Fruit fly (Drosophila melanogaster) S2 (cell line): ENCODE results near the gene Pkcdelta.

ENCODE experiments used
- CG8478 ChIP-seq: fragments of >200 bp; optimal IDR thresholded peaks from 2 replicates; lab custom pipeline; 2018
- CTCF ChIP-seq, 2 experiments: fragments of >200 bp; optimal IDR thresholded peaks; 2 replicates each; lab custom pipeline; 2018

The Pkcdelta gene

DNA sequence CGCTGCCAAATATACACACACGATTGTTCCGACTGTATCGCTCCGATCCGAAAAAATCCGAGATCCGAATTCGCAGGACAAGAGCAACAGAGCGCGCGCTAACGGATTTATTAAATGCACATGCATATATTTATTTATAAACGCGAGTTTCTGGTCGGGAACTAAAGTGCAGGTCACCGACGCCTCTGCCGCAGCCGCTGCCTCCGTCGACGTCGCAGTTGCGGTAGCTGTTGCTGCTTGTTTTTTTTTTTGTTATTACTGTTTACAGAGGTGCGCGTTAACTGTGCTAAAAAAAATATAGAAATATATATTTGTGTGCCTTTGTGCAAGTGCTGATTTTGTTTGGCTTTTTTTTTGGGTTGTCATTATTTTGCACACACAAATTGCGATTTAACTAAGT is 31.5 kb downstream of the Pkcdelta start:
- TF ChIP-seq CTCF (optimal IDR thresholded peaks at IDR 0.05; lab: Kevin White, UChicago) (no peak), CG8478 (lab: Kevin White, UChicago) (no peak)

DNA sequence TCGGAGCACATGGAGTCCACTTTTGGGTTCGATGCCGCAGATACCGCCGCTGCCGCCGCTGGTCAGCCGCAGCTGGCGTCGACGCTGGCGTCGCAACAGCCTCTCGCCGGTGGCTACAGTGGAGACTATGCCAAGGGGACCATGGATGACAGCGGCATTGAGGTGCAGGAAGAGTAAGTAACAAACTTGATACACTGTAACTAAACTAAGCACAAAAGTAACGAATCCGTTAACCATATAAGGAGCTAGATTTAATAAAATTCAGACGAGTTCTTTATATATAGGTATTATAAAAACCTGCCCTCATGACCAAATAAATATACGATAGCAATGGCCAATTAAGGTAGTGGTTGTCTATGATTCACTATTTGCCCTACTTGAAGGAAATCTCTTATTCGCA is 33.3 kb downstream of the Pkcdelta start:
- TF ChIP-seq CTCF (optimal IDR thresholded peaks at IDR 0.05; lab: Kevin White, UChicago) (no peak), CG8478 (lab: Kevin White, UChicago) (no peak)

dm6 chrX:12466541-12467240 is 34.7 kb downstream of the Pkcdelta start:
- no peak for TF ChIP-seq CG8478 (lab: Kevin White, UChicago)
- no peak for TF ChIP-seq CTCF (optimal IDR thresholded peaks at IDR 0.05; lab: Kevin White, UChicago)

DNA sequence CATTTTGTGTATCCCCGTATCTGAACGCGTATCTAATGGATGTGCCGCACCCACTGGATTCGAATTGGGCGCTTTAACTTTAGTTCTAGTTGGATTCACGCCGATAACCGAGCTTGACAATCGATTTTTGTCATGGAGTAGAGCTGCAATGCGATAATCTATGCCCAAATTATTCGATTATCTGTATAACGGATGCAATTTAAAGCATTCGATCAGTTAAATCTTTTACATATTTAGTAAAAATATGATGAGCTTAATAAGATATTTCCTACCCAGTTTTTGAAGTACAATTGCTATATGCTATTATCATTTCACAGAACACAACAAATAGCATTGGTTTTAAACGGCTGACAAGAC is 35.2 kb downstream of the Pkcdelta start:
- TF ChIP-seq CTCF (optimal IDR thresholded peaks at IDR 0.05; lab: Kevin White, UChicago) (no peak), CG8478 (lab: Kevin White, UChicago) (no peak)

- TF ChIP-seq CTCF (optimal IDR thresholded peaks at IDR 0.05; lab: Kevin White, UChicago) (no peak), CG8478 (lab: Kevin White, UChicago) (no peak)
Measured at dm6 chrX:12469172-12469571, 37.1 kb downstream of the Pkcdelta start.

dm6 chrX:12469778-12470177 is 37.8 kb downstream of the Pkcdelta start:
- TF ChIP-seq CTCF (optimal IDR thresholded peaks at IDR 0.05; lab: Kevin White, UChicago) (no peak), CG8478 (lab: Kevin White, UChicago) (no peak)

DNA sequence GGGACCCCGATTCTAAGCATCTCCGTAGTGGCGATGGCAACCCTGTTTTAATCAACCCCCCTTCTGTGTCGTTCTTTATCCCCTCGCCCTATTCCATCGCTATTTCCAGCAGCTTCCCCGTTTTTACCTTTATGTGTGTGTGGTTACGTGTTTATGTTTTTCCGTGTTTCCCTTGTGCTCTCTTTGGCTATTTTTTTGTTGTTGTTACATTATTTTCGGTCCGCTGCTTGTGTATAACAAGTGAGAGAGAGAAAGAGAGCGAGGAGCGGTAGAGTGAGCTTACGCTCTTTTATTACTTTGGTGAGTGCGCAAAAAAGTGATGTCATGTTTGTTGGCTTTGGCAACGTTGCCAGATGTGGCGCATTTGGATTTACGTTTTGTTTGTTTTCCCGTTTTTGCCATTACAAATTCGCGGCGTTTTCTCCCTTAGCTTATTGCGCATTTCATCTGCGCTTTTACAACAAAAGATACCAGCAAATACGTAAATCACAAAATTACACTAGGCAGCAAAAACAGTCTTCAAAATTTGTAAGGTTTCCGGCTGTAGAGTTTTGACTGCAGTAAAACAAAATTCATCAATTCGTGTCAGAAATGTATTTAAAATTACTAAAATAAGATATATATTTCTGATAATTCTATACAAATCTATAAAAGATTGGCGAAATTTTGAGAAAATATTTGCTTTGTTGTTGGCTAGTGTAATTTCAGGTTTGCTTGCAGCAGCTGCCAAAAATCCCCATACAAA is 38.3 kb downstream of the Pkcdelta start:
- no peak for TF ChIP-seq CG8478 (lab: Kevin White, UChicago)
- TF ChIP-seq CTCF (optimal IDR thresholded peaks at IDR 0.05; lab: Kevin White, UChicago), result no peak

DNA sequence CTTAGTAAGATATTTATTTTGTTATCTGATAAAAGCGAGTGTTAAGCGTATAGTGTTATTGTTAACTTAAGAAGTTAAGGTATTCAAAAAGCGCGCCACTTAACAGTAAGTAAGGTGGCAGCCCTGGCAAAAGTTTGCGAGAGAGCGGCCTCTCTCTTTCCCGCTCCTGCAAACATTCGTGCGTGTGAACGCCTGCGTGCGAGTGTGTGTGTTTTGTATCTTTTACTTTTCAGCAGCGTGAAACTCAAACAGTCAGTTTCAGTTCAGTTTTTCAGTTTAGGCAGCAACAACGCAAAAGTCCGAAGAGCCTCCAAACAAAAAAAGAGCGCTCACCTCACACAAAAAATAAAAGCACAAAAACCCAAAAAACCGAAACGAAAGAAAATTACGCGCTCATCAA is 39.4 kb downstream of the Pkcdelta start:
- no peak for TF ChIP-seq CTCF (optimal IDR thresholded peaks at IDR 0.05; lab: Kevin White, UChicago)
- no peak for TF ChIP-seq CG8478 (lab: Kevin White, UChicago)

dm6 chrX:12472244-12472736 is 40.3 kb downstream of the Pkcdelta start:
- no peak for TF ChIP-seq CTCF (optimal IDR thresholded peaks at IDR 0.05; lab: Kevin White, UChicago)
- no peak for TF ChIP-seq CG8478 (lab: Kevin White, UChicago)

DNA sequence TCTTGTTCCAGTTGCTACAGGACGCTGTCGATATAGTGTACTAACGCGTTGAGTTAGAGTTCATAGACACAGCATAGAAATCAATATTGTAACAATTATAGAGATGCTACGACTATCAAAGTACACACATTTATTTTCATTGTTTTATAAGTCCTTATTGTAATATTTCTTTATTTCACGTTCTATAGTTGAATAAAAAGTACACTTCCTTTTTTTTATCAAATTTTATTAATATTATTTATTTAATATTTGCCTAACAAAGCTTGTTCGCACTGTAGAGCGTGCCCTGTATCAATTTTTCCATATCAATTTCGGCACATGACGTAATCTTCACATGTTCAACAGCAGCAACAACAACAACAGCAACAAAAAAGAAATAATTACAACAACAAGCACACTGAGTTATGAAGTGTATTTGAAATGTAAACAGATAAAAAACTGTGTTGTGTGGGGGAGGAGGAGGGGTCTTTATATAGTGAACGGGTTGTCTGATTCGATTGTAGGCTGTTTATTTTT is 42.0 kb downstream of the Pkcdelta start:
- TF ChIP-seq CTCF (optimal IDR thresholded peaks at IDR 0.05; lab: Kevin White, UChicago) (no peak), CG8478 (lab: Kevin White, UChicago) (no peak)

DNA sequence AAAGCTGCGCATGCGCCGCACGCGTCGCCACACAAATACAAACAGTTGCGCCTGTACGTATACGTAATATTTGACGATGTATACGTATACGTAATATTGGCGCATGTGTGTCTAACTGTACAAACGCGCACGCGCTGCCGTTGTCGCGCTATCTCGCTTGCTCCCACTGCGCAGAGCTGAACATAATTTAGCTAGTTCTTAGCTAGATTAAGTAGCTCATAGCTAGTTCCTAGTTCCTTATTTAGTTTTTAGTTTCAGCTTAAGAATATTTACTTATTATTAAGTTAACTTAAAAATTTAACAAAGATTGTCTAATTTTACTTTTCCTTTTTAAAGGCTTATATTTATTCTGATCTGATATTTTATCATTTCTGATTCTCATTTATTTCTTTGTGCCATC is 48.3 kb downstream of the Pkcdelta start:
- no peak for TF ChIP-seq CTCF (optimal IDR thresholded peaks at IDR 0.05; lab: Kevin White, UChicago)
- TF ChIP-seq CG8478 (lab: Kevin White, UChicago), result no peak

dm6 chrX:12486294-12487020 is 54.4 kb downstream of the Pkcdelta start, which contains the start of gene Cpr11A:
TSS of gene Cpr11A (plus strand) at chrX:12486970.
- TF ChIP-seq CTCF (optimal IDR thresholded peaks at IDR 0.05; lab: Kevin White, UChicago) (no peak), CG8478 (lab: Kevin White, UChicago) (no peak)

dm6 chrX:12487485-12487884 is 55.5 kb downstream of the Pkcdelta start:
- TF ChIP-seq CG8478 (lab: Kevin White, UChicago) (no peak), CTCF (optimal IDR thresholded peaks at IDR 0.05; lab: Kevin White, UChicago) (no peak)

- TF ChIP-seq CTCF (optimal IDR thresholded peaks at IDR 0.05; lab: Kevin White, UChicago) (no peak), CG8478 (lab: Kevin White, UChicago) (no peak)
Measured at dm6 chrX:12489991-12490390, 58.0 kb downstream of the Pkcdelta start, which contains the start of gene Lsp1alpha. TSS of gene Lsp1alpha (plus strand) at chrX:12490291.
